Fruit fly (Drosophila melanogaster) whole organism, embryonic: ENCODE measurements around the gene CG42827.
A peak's percentile ranks its signal among the peaks of the same experiment; 100 is the strongest.

Experiments
- CG10321 ChIP-seq: fragments of 200-800 bp; sonication (Bioruptor generic); IDR thresholded peaks from 2 replicates; pipeline ENCODE4 v1.3.6; 2022; ENCODE audit warnings: missing biosample characterization, missing genetic modification characterization
- CG13287 ChIP-seq: fragments of 200-800 bp; sonication (Bioruptor generic); IDR thresholded peaks from 2 replicates; pipeline ENCODE4 v1.3.6; 2022; ENCODE audit warnings: missing biosample characterization, missing genetic modification characterization; ENCODE audit not compliant: partially characterized antibody
- CG13296 ChIP-seq: fragments of 200-800 bp; sonication (Bioruptor generic); optimal IDR thresholded peaks from 3 replicates; lab custom pipeline; 2018; ENCODE audit warnings: missing biosample characterization, mild to moderate bottlenecking, missing genetic modification characterization
- CG13894 ChIP-seq: fragments of 200-800 bp; sonication (Bioruptor generic); optimal IDR thresholded peaks from 3 replicates; lab custom pipeline; 2018; ENCODE audit warnings: missing biosample characterization, mild to moderate bottlenecking, missing genetic modification characterization, moderate library complexity
- CG14710 ChIP-seq: fragments of 200-800 bp; sonication (Bioruptor generic); optimal IDR thresholded peaks from 3 replicates; lab custom pipeline; 2019; ENCODE audit warnings: missing biosample characterization, mild to moderate bottlenecking, missing genetic modification characterization, moderate library complexity
- CG15696 ChIP-seq: fragments of 200-800 bp; sonication (Bioruptor generic); optimal IDR thresholded peaks from 2 replicates; lab custom pipeline; 2019; ENCODE audit warnings: missing biosample characterization, mild to moderate bottlenecking, missing genetic modification characterization, moderate library complexity
- CG1647 ChIP-seq: fragments of 200-800 bp; sonication (Bioruptor generic); optimal IDR thresholded peaks from 3 replicates; lab custom pipeline; 2016; ENCODE audit warnings: missing biosample characterization, missing genetic modification characterization
- CG17912 ChIP-seq: fragments of 200-800 bp; sonication (Bioruptor generic); optimal IDR thresholded peaks from 2 replicates; lab custom pipeline; 2018; ENCODE audit warnings: missing biosample characterization, mild to moderate bottlenecking, missing genetic modification characterization
- CG2199 ChIP-seq: fragments of 200-800 bp; sonication (Bioruptor generic); IDR thresholded peaks from 3 replicates; pipeline ENCODE4 v1.3.6; 2022; ENCODE audit warnings: missing biosample characterization, missing genetic modification characterization
- CG34224 ChIP-seq: fragments of 200-800 bp; sonication (Bioruptor generic); IDR thresholded peaks from 3 replicates; pipeline ENCODE4 v1.3.6; 2022; ENCODE audit warnings: missing biosample characterization, missing genetic modification characterization; ENCODE audit not compliant: partially characterized antibody
- CG3995 ChIP-seq: fragments of 200-800 bp; sonication (Bioruptor generic); optimal IDR thresholded peaks from 3 replicates; lab custom pipeline; 2016; ENCODE audit warnings: missing biosample characterization, missing genetic modification characterization
- CG8388 ChIP-seq: fragments of 200-800 bp; sonication (Bioruptor generic); optimal IDR thresholded peaks from 2 replicates; lab custom pipeline; 2019; ENCODE audit warnings: missing biosample characterization, mild to moderate bottlenecking, missing genetic modification characterization, moderate library complexity
- Dad ChIP-seq: fragments of 200-800 bp; sonication (Bioruptor generic); optimal IDR thresholded peaks from 3 replicates; lab custom pipeline; 2016; ENCODE audit warnings: missing biosample characterization, missing genetic modification characterization
- Deaf1 ChIP-seq: fragments of 200-800 bp; optimal IDR thresholded peaks from 3 replicates; lab custom pipeline; 2019; ENCODE audit warnings: missing biosample characterization, mild to moderate bottlenecking, missing genetic modification characterization, moderate library complexity
- Dek ChIP-seq: fragments of 200-800 bp; sonication (Bioruptor generic); optimal IDR thresholded peaks from 3 replicates; lab custom pipeline; 2019; ENCODE audit warnings: missing biosample characterization, mild to moderate bottlenecking, missing genetic modification characterization, moderate library complexity
- Dip3 ChIP-seq: fragments of 200-800 bp; sonication (Bioruptor generic); optimal IDR thresholded peaks from 3 replicates; lab custom pipeline; 2016; ENCODE audit warnings: missing biosample characterization, missing genetic modification characterization
- Dll ChIP-seq: fragments of 200-800 bp; sonication (Bioruptor generic); IDR thresholded peaks from 4 replicates; pipeline ENCODE4 v1.3.6; 2022; ENCODE audit warnings: missing biosample characterization, missing genetic modification characterization; ENCODE audit not compliant: partially characterized antibody
- Elba2 ChIP-seq: fragments of 200-800 bp; sonication (Bioruptor generic); optimal IDR thresholded peaks from 3 replicates; lab custom pipeline; 2016; ENCODE audit warnings: missing biosample characterization, missing genetic modification characterization
- Hr51 ChIP-seq, 2 experiments: fragments of 200-800 bp; sonication (Bioruptor generic); optimal IDR thresholded peaks; 2 replicates in 1 of 2; 3 replicates in 1 of 2; lab custom pipeline; 2016 to 2018; ENCODE audit warnings: missing biosample characterization in 2 of 2, missing genetic modification characterization in 2 of 2, mild to moderate bottlenecking in 1 of 2, moderate library complexity in 1 of 2
- Med ChIP-seq: fragments of 200-800 bp; sonication (Bioruptor generic); peaks from one replicate; lab custom pipeline; 2016; ENCODE audit warnings: missing biosample characterization, missing genetic modification characterization, mild to moderate bottlenecking, inconsistent platforms, moderate library complexity
- NK7.1 ChIP-seq: fragments of 200-800 bp; sonication (Bioruptor generic); optimal IDR thresholded peaks from 3 replicates; lab custom pipeline; 2016; ENCODE audit warnings: missing biosample characterization, missing genetic modification characterization
- Oaz ChIP-seq: fragments of 200-800 bp; sonication (Bioruptor generic); IDR thresholded peaks from 2 replicates; pipeline ENCODE4 v1.3.6; 2022; ENCODE audit warnings: missing biosample characterization, missing genetic modification characterization
- Oli ChIP-seq: fragments of 200-800 bp; sonication (Bioruptor generic); optimal IDR thresholded peaks from 2 replicates; lab custom pipeline; 2018; ENCODE audit warnings: missing biosample characterization, mild to moderate bottlenecking, missing genetic modification characterization, moderate library complexity
- Sry-δ ChIP-seq: fragments of 200-800 bp; sonication (Bioruptor generic); optimal IDR thresholded peaks from 2 replicates; lab custom pipeline; 2016; ENCODE audit warnings: missing biosample characterization, missing genetic modification characterization
- Trl ChIP-seq, 3 experiments: fragments of >200 bp in 2 of 3; fragments of 200-800 bp in 1 of 3; sonication (Bioruptor generic) in 1 of 3; optimal IDR thresholded peaks; 2 replicates in 1 of 3; 3 replicates in 2 of 3; lab custom pipeline; 2016 to 2017; ENCODE audit warnings: missing biosample characterization in 1 of 3, missing genetic modification characterization in 1 of 3
- abd-A ChIP-seq: fragments of 200-800 bp; sonication (Bioruptor generic); optimal IDR thresholded peaks from 3 replicates; lab custom pipeline; 2019; ENCODE audit warnings: missing biosample characterization, mild to moderate bottlenecking, missing genetic modification characterization, moderate library complexity
- ac ChIP-seq: fragments of 200-800 bp; sonication (Bioruptor generic); optimal IDR thresholded peaks from 3 replicates; lab custom pipeline; 2017; ENCODE audit warnings: missing biosample characterization, mild to moderate bottlenecking, missing genetic modification characterization
- bbx ChIP-seq: fragments of 200-800 bp; sonication (Bioruptor generic); IDR thresholded peaks from 2 replicates; pipeline ENCODE4 v1.3.6; 2022; ENCODE audit warnings: missing biosample characterization, missing genetic modification characterization; ENCODE audit not compliant: partially characterized antibody
- bsh ChIP-seq, 2 experiments: fragments of 200-800 bp; sonication (Bioruptor generic); optimal IDR thresholded peaks; 2 replicates each; lab custom pipeline; 2017 to 2018; ENCODE audit warnings: mild to moderate bottlenecking in 2 of 2, missing biosample characterization in 2 of 2, missing genetic modification characterization in 2 of 2, moderate library complexity in 1 of 2
- chinmo ChIP-seq: fragments of 200-800 bp; sonication (Bioruptor generic); IDR thresholded peaks from 4 replicates; pipeline ENCODE4 v1.3.6; 2022; ENCODE audit warnings: missing biosample characterization, missing genetic modification characterization; ENCODE audit not compliant: partially characterized antibody
- crol ChIP-seq: fragments of 200-800 bp; sonication (Bioruptor generic); IDR thresholded peaks from 2 replicates; pipeline ENCODE4 v1.3.6; 2022; ENCODE audit warnings: missing biosample characterization, missing genetic modification characterization
- ewg ChIP-seq: fragments of 200-800 bp; sonication (Bioruptor generic); optimal IDR thresholded peaks from 3 replicates; lab custom pipeline; 2017; ENCODE audit warnings: mild to moderate bottlenecking, missing biosample characterization, missing genetic modification reagents, missing genetic modification characterization
- exex ChIP-seq: fragments of 200-800 bp; sonication (Bioruptor generic); optimal IDR thresholded peaks from 4 replicates; lab custom pipeline; 2018; ENCODE audit warnings: missing biosample characterization, mild to moderate bottlenecking, missing genetic modification characterization, moderate library complexity
- gfzf ChIP-seq: fragments of 200-800 bp; sonication (Bioruptor generic); optimal IDR thresholded peaks from 2 replicates; lab custom pipeline; 2016; ENCODE audit warnings: missing biosample characterization, mild to moderate bottlenecking, missing genetic modification characterization, moderate library complexity
- grau ChIP-seq: fragments of 200-800 bp; optimal IDR thresholded peaks from 3 replicates; lab custom pipeline; 2019; ENCODE audit warnings: missing biosample characterization, mild to moderate bottlenecking, missing genetic modification characterization, moderate library complexity
- mam ChIP-seq: fragments of 200-800 bp; sonication (Bioruptor generic); optimal IDR thresholded peaks from 3 replicates; lab custom pipeline; 2016; ENCODE audit warnings: missing biosample characterization, missing genetic modification characterization
- mirr ChIP-seq: fragments of 200-800 bp; sonication (Bioruptor generic); optimal IDR thresholded peaks from 3 replicates; lab custom pipeline; 2018; ENCODE audit warnings: missing biosample characterization, mild to moderate bottlenecking, missing genetic modification characterization
- nmo ChIP-seq: fragments of 200-800 bp; sonication (Bioruptor generic); optimal IDR thresholded peaks from 2 replicates; lab custom pipeline; 2018; ENCODE audit warnings: missing biosample characterization, mild to moderate bottlenecking, missing genetic modification characterization, moderate library complexity
- rib ChIP-seq: fragments of 200-800 bp; sonication (Bioruptor generic); IDR thresholded peaks from 2 replicates; pipeline ENCODE4 v1.3.6; 2022; ENCODE audit warnings: missing biosample characterization, missing genetic modification characterization
- seq ChIP-seq: fragments of 200-800 bp; sonication (Bioruptor generic); IDR thresholded peaks from 2 replicates; pipeline ENCODE4 v1.3.6; 2022; ENCODE audit warnings: missing biosample characterization, missing genetic modification characterization
- slbo ChIP-seq: fragments of 200-800 bp; sonication (Bioruptor generic); IDR thresholded peaks from 2 replicates; pipeline ENCODE4 v1.3.6; 2022; ENCODE audit warnings: missing biosample characterization, missing genetic modification characterization
- tin ChIP-seq: fragments of 200-800 bp; sonication (Bioruptor generic); optimal IDR thresholded peaks from 3 replicates; lab custom pipeline; 2016; ENCODE audit warnings: missing biosample characterization, missing genetic modification characterization
- unc-4 ChIP-seq: fragments of 200-800 bp; sonication (Bioruptor generic); IDR thresholded peaks from 2 replicates; pipeline ENCODE4 v1.3.6; 2022; ENCODE audit warnings: missing biosample characterization, missing genetic modification characterization; ENCODE audit not compliant: partially characterized antibody
- wor ChIP-seq: fragments of 200-800 bp; sonication (Bioruptor generic); IDR thresholded peaks from 2 replicates; pipeline ENCODE4 v1.3.6; 2022; ENCODE audit warnings: missing biosample characterization, missing genetic modification characterization
- yki ChIP-seq: fragments of >200 bp; optimal IDR thresholded peaks from 3 replicates; lab custom pipeline; 2018

The CG42827 gene

DNA sequence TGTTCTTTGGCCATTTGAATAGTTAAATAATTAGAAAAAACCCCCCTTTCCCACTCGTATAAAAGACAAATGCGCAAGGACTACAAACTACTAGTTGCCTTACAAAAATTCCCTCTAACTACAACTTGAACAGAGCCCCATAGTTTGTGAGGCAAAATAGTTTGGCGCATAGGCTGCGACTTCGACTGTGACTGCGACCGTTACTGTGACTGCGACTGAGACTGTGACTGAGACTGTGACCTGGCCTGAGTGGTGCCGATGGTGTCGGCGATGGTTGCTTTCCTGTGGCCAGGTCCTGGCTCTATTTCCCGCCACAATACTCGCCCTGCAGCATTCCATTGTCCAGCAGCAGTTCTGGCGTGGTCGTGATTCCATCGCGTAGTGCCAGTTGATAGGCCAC, 4.6 kb downstream of the CG42827 start:
- no peak for TF ChIP-seq exex
- peak; percentile 90 for TF ChIP-seq CG3995
- TF ChIP-seq, all 482 proteins: peak for 1

- no peak for TF ChIP-seq Elba2 (GFP tag; lab: Kevin White, UChicago)
- TF ChIP-seq Deaf1 (tag; lab: Kevin White, UChicago), result peak; percentile 11
- 0 out of 2 replicates have a peak, but pooled peaks have one; percentile 24 for TF ChIP-seq slbo (GFP tag; lab: Robert Waterston, UW)
- TF ChIP-seq Med (GFP tag; lab: Kevin White, UChicago), result peak; percentile 13
- peak; percentile 49; the same call in 1 of the 2 replicates for TF ChIP-seq seq (GFP tag; lab: Robert Waterston, UW)
- no peak for TF ChIP-seq CG17912
- peak; percentile 45 to 64 for TF ChIP-seq Trl (optimal IDR thresholded peaks at IDR 0.05; lab: Kevin White, UChicago)
- no peak for TF ChIP-seq Trl (GFP tag; optimal IDR thresholded peaks at IDR 0.05; lab: Kevin White, UChicago)
- TF ChIP-seq abd-A (tag; lab: Kevin White, UChicago), result peak; percentile 70
- TF ChIP-seq Oaz (GFP tag; lab: Robert Waterston, UW), result 0 out of 2 replicates have a peak, but pooled peaks have one; percentile 11
- no peak for TF ChIP-seq Oli
- peak; percentile 88 for TF ChIP-seq ewg (GFP tag; lab: Kevin White, UChicago)
- no peak for TF ChIP-seq gfzf (GFP tag; lab: Kevin White, UChicago)
- TF ChIP-seq mirr, result no peak
- 0 out of 2 replicates have a peak, but pooled peaks have one; percentile 7 for TF ChIP-seq CG10321 (GFP tag; lab: Robert Waterston, UW)
- TF ChIP-seq CG13894 (tag; lab: Kevin White, UChicago), result peak; percentile 70
- no peak for TF ChIP-seq Sry-δ (GFP tag; lab: Kevin White, UChicago)
- no peak for TF ChIP-seq Hr51 (GFP tag; optimal IDR thresholded peaks at IDR 0.05; lab: Kevin White, UChicago)
- TF ChIP-seq Dek (tag; lab: Kevin White, UChicago), result no peak
- TF ChIP-seq chinmo (GFP tag; lab: Robert Waterston, UW), result 0 out of 4 replicates have a peak, but pooled peaks have one; percentile 8
- 0 out of 2 replicates have a peak, but pooled peaks have one; percentile 12 for TF ChIP-seq CG13287
- TF ChIP-seq Dad (GFP tag; lab: Kevin White, UChicago), result no peak
- no peak for TF ChIP-seq NK7.1 (GFP tag; lab: Kevin White, UChicago)
- peak; percentile 88 for TF ChIP-seq crol (GFP tag; lab: Robert Waterston, UW)
- TF ChIP-seq bsh (GFP tag; optimal IDR thresholded peaks at IDR 0.05; lab: Kevin White, UChicago), result peak in 1 of 2 experiments; percentile 5
Measured at dm6 chr3R:23383723-23384122, 11.0 kb downstream of the CG42827 start.

dm6 chr3R:23384591-23385260, 12.0 kb downstream of the CG42827 start, which contains the start of gene CG4393:
CG4393 (minus strand) TSS chr3R:23384777.
- TF ChIP-seq CG8388, result peak; percentile 94
- no peak for TF ChIP-seq CG1647 (GFP tag; lab: Kevin White, UChicago)
- no peak for TF ChIP-seq ac (GFP tag; lab: Kevin White, UChicago)
- no peak for TF ChIP-seq nmo (GFP tag; lab: Kevin White, UChicago)
- peak; percentile 25 for TF ChIP-seq ewg (GFP tag; lab: Kevin White, UChicago)
- TF ChIP-seq CG34224 (GFP tag; lab: Robert Waterston, UW), result no peak
- TF ChIP-seq Dll (GFP tag; lab: Robert Waterston, UW), result peak; percentile 36; the same call in 2 of the 4 replicates
- no peak for TF ChIP-seq grau (tag; lab: Kevin White, UChicago)
- TF ChIP-seq wor (GFP tag; lab: Robert Waterston, UW), result no peak
- no peak for TF ChIP-seq unc-4 (GFP tag; lab: Robert Waterston, UW)
- TF ChIP-seq CG13296 (GFP tag; lab: Kevin White, UChicago), result no peak
- no peak for TF ChIP-seq bbx (GFP tag; lab: Robert Waterston, UW)
- peak; percentile 86; the same call in 1 of the 3 replicates for TF ChIP-seq CG2199 (GFP tag; lab: Robert Waterston, UW)
- TF ChIP-seq CG15696, result no peak
- TF ChIP-seq yki (lab: Kevin White, UChicago), result no peak
- peak in 1 of 2 experiments; percentile 44 for TF ChIP-seq bsh (GFP tag; optimal IDR thresholded peaks at IDR 0.05; lab: Kevin White, UChicago)
- TF ChIP-seq rib (GFP tag; lab: Robert Waterston, UW), result no peak
- TF ChIP-seq mam (GFP tag; lab: Kevin White, UChicago), result no peak
- TF ChIP-seq Trl (optimal IDR thresholded peaks at IDR 0.05; lab: Kevin White, UChicago), result peak; percentile 53 to 67
- TF ChIP-seq Trl (GFP tag; optimal IDR thresholded peaks at IDR 0.05; lab: Kevin White, UChicago), result no peak
- TF ChIP-seq tin (GFP tag; lab: Kevin White, UChicago), result no peak
- no peak for TF ChIP-seq CG14710 (tag; lab: Kevin White, UChicago)
- no peak for TF ChIP-seq Dip3 (GFP tag; lab: Kevin White, UChicago)
